Worm (Caenorhabditis elegans) whole organism, L3 larva: ENCODE measurements around the gene W03C9.2.

ENCODE experiments used
- R02D3.7 ChIP-seq: fragments of 150-350 bp; optimal IDR thresholded peaks from 2 replicates; lab custom pipeline; 2014; ENCODE audit warnings: missing biosample characterization, missing genetic modification characterization
- ceh-28 ChIP-seq: fragments of 150-350 bp; optimal IDR thresholded peaks from 2 replicates; lab custom pipeline; 2014; ENCODE audit warnings: missing biosample characterization, missing genetic modification reagents, missing genetic modification characterization
- fkh-10 ChIP-seq: sonication (generic microtip); optimal IDR thresholded peaks from 2 replicates; lab custom pipeline; 2017; ENCODE audit warnings: missing biosample characterization, missing genetic modification reagents, missing genetic modification characterization
- lin-39 ChIP-seq: fragments of 150-350 bp; optimal IDR thresholded peaks from 2 replicates; lab custom pipeline; 2018; ENCODE audit warnings: missing biosample characterization, missing genetic modification reagents, missing genetic modification characterization
- nhr-11 ChIP-seq: fragments of 150-350 bp; optimal IDR thresholded peaks from 2 replicates; lab custom pipeline; 2014; ENCODE audit warnings: missing biosample characterization, missing genetic modification characterization
- nhr-76 ChIP-seq: fragments of 150-350 bp; sonication (generic microtip); optimal IDR thresholded peaks from 5 replicates; lab custom pipeline; 2014; ENCODE audit warnings: missing biosample characterization, missing genetic modification characterization
- nhr-77 ChIP-seq: fragments of 150-350 bp; optimal IDR thresholded peaks from 2 replicates; lab custom pipeline; 2014; ENCODE audit warnings: missing biosample characterization, missing genetic modification characterization
- zag-1 ChIP-seq: fragments of 150-350 bp; optimal IDR thresholded peaks from 2 replicates; lab custom pipeline; 2014; ENCODE audit warnings: missing biosample characterization, missing genetic modification characterization

ce11 chrII:11977363-11977762 is 15.2 kb downstream of the W03C9.2 start, which contains the start of gene Y17G7B.21:
- no peak for TF ChIP-seq zag-1 (tag; lab: Kevin White, UChicago)
- no peak for TF ChIP-seq R02D3.7 (tag; lab: Kevin White, UChicago)
- TF ChIP-seq fkh-10 (GFP tag; lab: Kevin White, UChicago) = no peak
- TF ChIP-seq nhr-77 (tag; lab: Kevin White, UChicago) = no peak
- no peak for TF ChIP-seq ceh-28 (tag; lab: Kevin White, UChicago)
- no peak for TF ChIP-seq nhr-76 (tag; lab: Kevin White, UChicago)
- TF ChIP-seq nhr-11 (tag; lab: Kevin White, UChicago) = no peak
- no peak for TF ChIP-seq lin-39
